Fruit fly (Drosophila melanogaster) S2 (cell line): Measurements from ENCODE around the gene CG14125.

ENCODE experiments used
- CG8478 ChIP-seq: fragments of >200 bp; optimal IDR thresholded peaks from 2 replicates; lab custom pipeline; 2018
- CTCF ChIP-seq, 2 experiments: fragments of >200 bp; optimal IDR thresholded peaks; 2 replicates each; lab custom pipeline; 2018

CG14125 gene

DNA sequence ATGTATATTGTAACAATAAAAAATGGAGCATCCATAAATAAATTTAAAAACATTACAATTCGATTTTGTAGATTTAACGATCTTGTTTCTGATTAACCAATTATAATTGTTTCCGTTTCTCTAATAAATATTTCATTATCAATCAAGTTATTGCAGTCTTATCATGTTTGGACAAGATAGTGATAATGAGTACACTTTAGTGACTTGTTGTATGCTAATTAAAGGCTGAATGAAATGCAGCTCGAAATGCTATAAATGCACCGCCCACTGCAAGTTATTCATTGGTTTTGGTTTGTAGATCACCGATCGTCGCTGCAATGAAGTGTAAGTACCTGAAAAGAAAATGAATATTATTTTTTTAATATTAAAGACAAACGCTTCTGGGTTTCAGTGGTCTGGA, at the start of gene CG14125:
Gene CG14125 (plus strand): TSS at position 301 of the 400 bp plus-strand sequence.
- TF ChIP-seq CTCF (optimal IDR thresholded peaks at IDR 0.05; lab: Kevin White, UChicago): no peak
- no peak for TF ChIP-seq CG8478

- TF ChIP-seq CG8478 (no peak), CTCF (optimal IDR thresholded peaks at IDR 0.05; lab: Kevin White, UChicago) (no peak)
Observed at dm6 chr3L:11925382-11925781, 49.3 kb upstream of the CG14125 start.

DNA sequence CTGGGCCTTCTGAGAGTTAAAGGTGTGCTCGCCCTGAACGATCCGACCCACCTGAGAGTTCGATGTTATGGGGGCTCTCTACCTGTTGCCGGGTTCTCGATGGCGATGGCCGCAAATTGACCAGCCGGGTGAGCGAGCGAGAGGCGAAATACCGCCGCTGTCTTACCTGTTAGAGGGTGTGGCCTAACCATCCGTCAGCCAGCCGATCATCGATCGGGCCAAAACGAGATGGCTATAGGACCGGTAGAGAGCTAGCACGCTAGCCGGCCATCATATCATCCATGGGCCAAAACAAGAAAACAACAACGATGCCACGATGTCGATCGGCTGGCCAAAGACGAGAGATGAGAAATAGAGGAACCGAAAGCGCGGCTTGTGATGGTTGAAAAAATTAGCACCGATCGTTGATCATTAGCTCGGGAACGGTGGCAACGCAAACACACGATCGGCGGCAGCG, 47.4 kb upstream of the CG14125 start, which contains the start of gene byn:
Gene byn (plus strand): TSS at position 407 of the 457 bp plus-strand sequence.
- TF ChIP-seq CTCF (optimal IDR thresholded peaks at IDR 0.05; lab: Kevin White, UChicago): no peak
- no peak for TF ChIP-seq CG8478

DNA sequence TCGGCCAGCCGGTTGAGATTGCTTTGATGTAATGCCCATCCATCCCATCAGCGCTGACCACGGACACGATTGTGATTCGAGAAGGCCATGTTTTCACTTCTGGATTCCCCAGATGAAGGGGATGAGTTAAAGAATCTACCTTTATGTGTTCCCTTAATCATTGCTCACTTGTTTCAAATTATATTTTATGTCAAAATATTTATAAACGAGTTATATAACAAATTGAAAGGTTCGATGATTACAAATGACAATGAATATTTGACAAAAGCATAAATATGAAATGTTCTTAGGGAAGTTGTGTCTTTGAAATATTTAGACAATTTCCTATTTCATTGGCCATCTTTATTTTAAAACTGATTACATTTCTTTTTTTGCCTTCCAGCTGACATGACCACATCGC, 43.1 kb upstream of the CG14125 start:
- TF ChIP-seq CTCF (optimal IDR thresholded peaks at IDR 0.05; lab: Kevin White, UChicago): no peak
- TF ChIP-seq CG8478: no peak

DNA sequence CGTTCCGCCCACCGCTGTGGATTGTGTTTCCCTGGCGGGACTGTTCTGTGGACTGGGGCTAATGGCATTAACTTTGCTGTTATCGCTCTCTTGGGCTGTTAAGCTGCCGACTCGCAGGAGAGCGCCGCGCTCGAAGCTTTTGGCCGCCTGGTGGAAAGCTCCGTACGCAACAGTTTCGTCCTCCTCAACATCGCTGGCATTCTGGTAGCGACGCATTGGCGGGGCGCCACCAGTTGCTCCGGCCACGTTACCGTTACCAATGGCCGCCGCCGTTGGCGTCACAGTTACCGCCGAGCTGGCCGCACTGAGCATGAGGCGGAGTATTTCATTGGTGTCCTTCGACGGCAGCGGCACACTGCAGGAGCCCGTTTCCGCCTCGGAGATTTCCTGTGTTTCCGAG, 37.4 kb upstream of the CG14125 start:
- no peak for TF ChIP-seq CG8478
- no peak for TF ChIP-seq CTCF (optimal IDR thresholded peaks at IDR 0.05; lab: Kevin White, UChicago)

DNA sequence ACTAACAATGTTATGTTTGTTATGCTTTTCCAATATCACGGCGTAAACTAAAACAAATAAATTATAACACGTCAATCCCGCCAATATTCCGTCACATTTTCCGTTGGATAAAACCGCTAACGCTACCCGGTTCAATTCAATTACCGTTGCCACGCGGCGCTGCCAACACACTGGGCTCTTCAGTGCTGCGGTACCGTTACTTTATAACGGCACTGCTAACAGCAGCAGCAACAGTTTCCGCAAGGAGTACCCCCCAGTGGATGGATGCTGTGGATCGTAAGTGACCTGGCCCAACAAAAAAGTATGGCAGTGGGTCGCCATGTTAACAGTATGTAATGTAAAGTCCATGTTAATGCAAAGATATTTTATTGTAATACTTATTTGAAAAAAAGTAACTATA, 36.0 kb upstream of the CG14125 start, which contains the start of gene CG44837:
Gene CG44837 (minus strand): TSS at position 157 of the 400 bp plus-strand sequence.
- TF ChIP-seq CTCF (optimal IDR thresholded peaks at IDR 0.05; lab: Kevin White, UChicago): no peak
- no peak for TF ChIP-seq CG8478

DNA sequence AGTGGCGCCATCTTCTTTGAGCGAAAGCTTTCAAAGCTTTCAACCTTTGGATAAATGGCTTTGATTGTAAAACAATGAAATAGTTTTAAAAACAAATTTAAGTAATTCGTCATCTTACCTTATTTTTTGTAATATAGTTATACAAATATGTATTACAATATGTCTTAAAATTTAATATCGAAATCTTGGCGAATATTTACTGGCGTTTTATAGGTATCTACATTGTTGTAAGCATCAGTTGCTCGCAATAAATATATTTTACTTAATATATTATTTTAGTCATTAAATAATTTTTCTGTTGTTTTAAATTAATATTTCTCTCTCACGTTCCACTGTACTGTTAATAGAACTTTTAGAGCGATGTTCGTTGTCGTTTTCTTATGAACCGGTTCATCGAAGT, 33.1 kb upstream of the CG14125 start, which contains the start of gene Rpt4R:
Gene Rpt4R (plus strand): TSS at position 301 of the 400 bp plus-strand sequence.
- TF ChIP-seq CTCF (optimal IDR thresholded peaks at IDR 0.05; lab: Kevin White, UChicago) (no peak), CG8478 (no peak)

dm6 chr3L:11944752-11945151, 30.0 kb upstream of the CG14125 start, which contains the start of gene CG5883:
Gene CG5883, minus strand, starts transcription at chr3L:11944852.
- TF ChIP-seq CG8478: no peak
- no peak for TF ChIP-seq CTCF (optimal IDR thresholded peaks at IDR 0.05; lab: Kevin White, UChicago)

dm6 chr3L:11947357-11947756, 27.3 kb upstream of the CG14125 start, which contains the start of gene CG7252:
Gene CG7252, plus strand, starts transcription at chr3L:11947675.
- TF ChIP-seq CG8478 (no peak), CTCF (optimal IDR thresholded peaks at IDR 0.05; lab: Kevin White, UChicago) (no peak)

DNA sequence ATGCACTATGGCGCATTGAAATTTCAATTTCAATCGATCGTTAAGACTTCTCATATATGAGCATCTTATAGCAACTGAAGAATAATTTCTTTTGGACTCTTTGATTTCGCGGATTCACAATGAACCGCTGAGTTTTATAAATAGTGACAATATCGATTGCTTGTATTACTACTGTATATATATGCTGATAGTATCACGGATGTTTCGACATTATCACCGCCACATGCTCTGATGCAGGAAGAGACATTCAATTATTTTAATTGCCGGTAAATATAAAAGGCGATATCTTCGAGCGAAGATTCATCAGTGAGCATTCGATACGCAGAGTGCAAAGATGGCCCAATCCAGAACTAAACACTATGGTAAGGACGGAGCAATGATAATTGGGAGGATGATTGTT, 25.2 kb upstream of the CG14125 start, which contains the start of gene CG17826:
Gene CG17826 (plus strand): TSS at position 301 of the 400 bp plus-strand sequence.
- TF ChIP-seq CG8478: no peak

DNA sequence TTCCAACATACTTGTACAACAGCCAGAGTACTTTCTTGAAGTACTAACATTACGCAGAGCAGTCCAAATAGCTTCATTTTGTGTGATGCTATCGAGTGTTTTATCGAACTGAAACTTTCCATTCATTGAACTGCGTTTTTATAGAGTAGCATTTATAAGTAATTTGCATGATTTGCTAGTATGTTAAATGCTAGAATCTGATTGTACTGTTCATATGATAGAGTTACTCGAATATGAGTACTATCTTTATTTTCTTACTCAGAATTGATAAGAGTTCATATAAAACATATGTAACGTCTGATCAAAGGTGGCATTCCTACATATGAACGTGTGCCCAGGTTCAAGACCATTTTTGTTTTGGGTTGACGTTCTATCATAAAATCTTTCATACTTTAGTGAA, 21.5 kb upstream of the CG14125 start, which contains the start of gene obst-G:
Gene obst-G (minus strand): TSS at position 101 of the 400 bp plus-strand sequence.
- TF ChIP-seq CTCF (optimal IDR thresholded peaks at IDR 0.05; lab: Kevin White, UChicago) (no peak), CG8478 (no peak)

DNA sequence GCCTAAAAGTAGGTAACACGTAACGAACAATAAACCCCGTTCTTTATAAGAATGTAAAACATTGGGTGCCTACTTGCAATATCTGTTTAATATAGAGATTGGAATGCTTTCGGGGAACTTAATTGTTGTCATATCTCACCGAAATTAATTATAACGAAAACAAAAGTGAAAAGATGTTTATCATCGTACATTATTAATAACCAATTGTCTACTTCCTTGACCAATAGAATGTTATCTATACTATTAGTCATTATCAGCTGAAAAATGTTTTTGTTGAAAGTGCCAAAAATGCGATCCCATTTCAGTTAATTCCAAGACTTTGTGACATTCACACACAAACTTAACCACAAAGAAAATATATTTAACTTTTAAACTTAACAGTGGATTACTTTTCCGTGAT, 20.9 kb upstream of the CG14125 start, which contains the start of gene CG7248:
Gene CG7248 (plus strand): TSS at position 301 of the 400 bp plus-strand sequence.
- TF ChIP-seq CG8478 (no peak), CTCF (optimal IDR thresholded peaks at IDR 0.05; lab: Kevin White, UChicago) (no peak)

- TF ChIP-seq CTCF (optimal IDR thresholded peaks at IDR 0.05; lab: Kevin White, UChicago): no peak
- no peak for TF ChIP-seq CG8478
Observed at dm6 chr3L:11957669-11958333, 16.9 kb upstream of the CG14125 start, which contains the start of the genes CG11570 and CG43294. Gene CG11570, minus strand, starts transcription at chr3L:11957769. Gene CG43294, plus strand, starts transcription at chr3L:11958283.

dm6 chr3L:11966104-11966503, 8.6 kb upstream of the CG14125 start, which contains the start of gene prc:
Gene prc, minus strand, starts transcription at chr3L:11966131.
- TF ChIP-seq CG8478 (no peak), CTCF (optimal IDR thresholded peaks at IDR 0.05; lab: Kevin White, UChicago) (no peak)

DNA sequence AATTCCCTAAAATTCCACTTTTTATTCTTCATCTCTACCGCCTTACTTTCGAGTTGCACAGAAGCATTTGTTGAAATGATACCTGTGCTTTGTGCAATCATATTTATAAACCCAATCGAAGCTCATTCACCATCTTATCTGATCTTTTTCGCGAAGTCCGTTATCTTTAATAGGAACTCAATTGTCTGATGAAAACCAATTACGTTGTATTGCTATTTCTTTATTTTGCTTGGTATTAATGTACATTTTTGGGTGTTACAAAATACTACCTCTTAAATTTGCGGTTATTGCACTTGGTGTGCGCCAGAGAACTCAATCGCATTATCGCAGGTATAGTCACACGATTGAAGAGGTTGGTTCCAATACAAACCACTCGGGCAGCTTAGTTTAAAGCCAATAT, 1.8 kb upstream of the CG14125 start, which contains the start of gene Muc68E:
Gene Muc68E (minus strand): TSS at position 101 of the 400 bp plus-strand sequence.
- no peak for TF ChIP-seq CG8478
- TF ChIP-seq CTCF (optimal IDR thresholded peaks at IDR 0.05; lab: Kevin White, UChicago): no peak

- TF ChIP-seq CG8478 (no peak), CTCF (optimal IDR thresholded peaks at IDR 0.05; lab: Kevin White, UChicago) (no peak)
Observed at dm6 chr3L:11973690-11974089, 1.0 kb upstream of the CG14125 start, which contains the start of gene CG42397. Gene CG42397, minus strand, starts transcription at chr3L:11973790.
